Fruit fly (Drosophila melanogaster) whole organism, embryonic: ENCODE results near the gene CG17177.

Experiments used
- Awh ChIP-seq: fragments of 200-800 bp; sonication (Bioruptor generic); IDR thresholded peaks from 2 replicates; pipeline ENCODE4, ENCODE4 v1.3.6; 2022; ENCODE audit warnings: missing biosample characterization, missing genetic modification characterization
- B-H1 ChIP-seq: fragments of 200-800 bp; sonication (Bioruptor generic); IDR thresholded peaks from 3 replicates; pipeline ENCODE4 v1.3.6; 2022; ENCODE audit warnings: missing biosample characterization, missing genetic modification characterization
- Bdp1 ChIP-seq: fragments of 200-800 bp; sonication (Bioruptor generic); optimal IDR thresholded peaks from 3 replicates; lab custom pipeline; 2016; ENCODE audit warnings: missing biosample characterization, missing genetic modification characterization
- CG10321 ChIP-seq: fragments of 200-800 bp; sonication (Bioruptor generic); IDR thresholded peaks from 2 replicates; pipeline ENCODE4 v1.3.6; 2022; ENCODE audit warnings: missing biosample characterization, missing genetic modification characterization
- CG10543 ChIP-seq: fragments of 200-800 bp; sonication (Bioruptor generic); optimal IDR thresholded peaks from 3 replicates; lab custom pipeline; 2017; ENCODE audit warnings: missing biosample characterization, mild to moderate bottlenecking, missing genetic modification characterization, moderate library complexity
- CG12236 ChIP-seq: fragments of 200-800 bp; sonication (Bioruptor generic); optimal IDR thresholded peaks from 2 replicates; lab custom pipeline; 2016; ENCODE audit warnings: missing biosample characterization, missing genetic modification characterization
- CG13287 ChIP-seq: fragments of 200-800 bp; sonication (Bioruptor generic); IDR thresholded peaks from 2 replicates; pipeline ENCODE4 v1.3.6; 2022; ENCODE audit warnings: missing biosample characterization, missing genetic modification characterization; ENCODE audit not compliant: partially characterized antibody
- CG13894 ChIP-seq: fragments of 200-800 bp; sonication (Bioruptor generic); optimal IDR thresholded peaks from 3 replicates; lab custom pipeline; 2018; ENCODE audit warnings: missing biosample characterization, mild to moderate bottlenecking, missing genetic modification characterization, moderate library complexity
- CG17802 ChIP-seq: fragments of 200-800 bp; sonication (Bioruptor generic); optimal IDR thresholded peaks from 2 replicates; lab custom pipeline; 2018; ENCODE audit warnings: missing biosample characterization, mild to moderate bottlenecking, missing genetic modification characterization, moderate library complexity
- CG3726 ChIP-seq: fragments of 200-800 bp; sonication (Bioruptor generic); IDR thresholded peaks from 3 replicates; pipeline ENCODE4, ENCODE4 v1.3.6; 2022; ENCODE audit warnings: missing biosample characterization, missing genetic modification characterization
- CG3847 ChIP-seq: fragments of 200-800 bp; sonication (Bioruptor generic); IDR thresholded peaks from 2 replicates; pipeline ENCODE4 v1.3.6; 2022; ENCODE audit warnings: missing biosample characterization, missing genetic modification characterization
- CG7372 ChIP-seq: fragments of 200-800 bp; sonication (Bioruptor generic); IDR thresholded peaks from 2 replicates; pipeline ENCODE4 v1.3.6; 2022; ENCODE audit warnings: missing biosample characterization, missing genetic modification characterization
- CG8290 ChIP-seq, 3 experiments: fragments of 200-800 bp; sonication (Bioruptor generic); optimal IDR thresholded peaks; 2 replicates each; lab custom pipeline; 2016 to 2019; ENCODE audit warnings: missing biosample characterization in 3 of 3, missing genetic modification characterization in 3 of 3, mild to moderate bottlenecking in 2 of 3, moderate library complexity in 1 of 3
- CG9876 ChIP-seq: fragments of 200-800 bp; sonication (Bioruptor generic); optimal IDR thresholded peaks from 2 replicates; lab custom pipeline; 2016; ENCODE audit warnings: missing biosample characterization, missing genetic modification characterization
- CG9932 ChIP-seq: fragments of 200-800 bp; sonication (Bioruptor generic); IDR thresholded peaks from 2 replicates; pipeline ENCODE4 v1.3.6; 2022; ENCODE audit warnings: missing biosample characterization, missing genetic modification characterization
- Dbx ChIP-seq: fragments of 200-800 bp; sonication (Bioruptor generic); IDR thresholded peaks from 3 replicates; pipeline ENCODE4 v1.3.6; 2022; ENCODE audit warnings: missing biosample characterization, missing genetic modification characterization
- Dfd ChIP-seq, 2 experiments: fragments of >200 bp; optimal IDR thresholded peaks; 2 replicates each; lab custom pipeline; 2017; ENCODE audit warnings: missing biosample characterization in 2 of 2, missing genetic modification characterization in 2 of 2
- Ets65A ChIP-seq: fragments of 200-800 bp; sonication (Bioruptor generic); peaks from one replicate; lab custom pipeline; 2016; ENCODE audit warnings: missing biosample characterization, missing genetic modification characterization
- Hr78 ChIP-seq, 2 experiments: fragments of 200-800 bp in 1 of 2; fragments of >200 bp in 1 of 2; sonication (Bioruptor generic) in 1 of 2; optimal IDR thresholded peaks; 2 replicates each; lab custom pipeline; 2017 to 2019; ENCODE audit warnings: missing biosample characterization in 2 of 2, missing genetic modification characterization in 2 of 2, mild to moderate bottlenecking in 1 of 2, moderate library complexity in 1 of 2
- Neu2 ChIP-seq: fragments of 200-800 bp; sonication (Bioruptor generic); optimal IDR thresholded peaks from 3 replicates; lab custom pipeline; 2016; ENCODE audit warnings: missing biosample characterization, missing genetic modification characterization, borderline replicate concordance
- Optix ChIP-seq: fragments of 200-800 bp; sonication (Bioruptor generic); IDR thresholded peaks from 3 replicates; pipeline ENCODE4 v1.3.6; 2022; ENCODE audit warnings: missing biosample characterization, missing genetic modification characterization
- Side ChIP-seq: fragments of 200-800 bp; sonication (Bioruptor generic); optimal IDR thresholded peaks from 2 replicates; lab custom pipeline; 2016; ENCODE audit warnings: missing biosample characterization, missing genetic modification characterization
- Six4 ChIP-seq: fragments of 200-800 bp; sonication (Bioruptor generic); optimal IDR thresholded peaks from 2 replicates; lab custom pipeline; 2016; ENCODE audit warnings: missing biosample characterization, missing genetic modification characterization
- Spps ChIP-seq: fragments of 200-800 bp; sonication (Bioruptor generic); optimal IDR thresholded peaks from 2 replicates; lab custom pipeline; 2018; ENCODE audit warnings: missing biosample characterization, mild to moderate bottlenecking, missing genetic modification characterization
- TFAM ChIP-seq: fragments of 200-800 bp; sonication (Bioruptor generic); optimal IDR thresholded peaks from 2 replicates; lab custom pipeline; 2017; ENCODE audit warnings: missing biosample characterization, missing genetic modification characterization, inconsistent platforms
- Vsx1 ChIP-seq: fragments of 200-800 bp; sonication (Bioruptor generic); optimal IDR thresholded peaks from 2 replicates; lab custom pipeline; 2017; ENCODE audit warnings: missing biosample characterization, mild to moderate bottlenecking, missing genetic modification characterization, missing genetic modification reagents
- bab2 ChIP-seq: fragments of 200-800 bp; sonication (Bioruptor generic); optimal IDR thresholded peaks from 2 replicates; lab custom pipeline; 2016; ENCODE audit warnings: missing biosample characterization, missing genetic modification characterization
- bowl ChIP-seq: fragments of 200-800 bp; sonication (Bioruptor generic); IDR thresholded peaks from 2 replicates; pipeline ENCODE4 v1.3.6; 2022; ENCODE audit warnings: missing biosample characterization, missing genetic modification characterization
- caup ChIP-seq: fragments of 200-800 bp; sonication (Bioruptor generic); optimal IDR thresholded peaks from 3 replicates; lab custom pipeline; 2017; ENCODE audit warnings: missing biosample characterization, mild to moderate bottlenecking, missing genetic modification characterization, moderate library complexity; ENCODE audit not compliant: severe bottlenecking
- cwo ChIP-seq: fragments of 200-800 bp; sonication (Bioruptor generic); optimal IDR thresholded peaks from 3 replicates; lab custom pipeline; 2017; ENCODE audit warnings: missing biosample characterization, missing genetic modification characterization, mild to moderate bottlenecking, moderate library complexity, missing genetic modification reagents
- dmrt99B ChIP-seq: fragments of 200-800 bp; sonication (Bioruptor generic); optimal IDR thresholded peaks from 2 replicates; lab custom pipeline; 2018; ENCODE audit warnings: missing biosample characterization, mild to moderate bottlenecking, missing genetic modification characterization, moderate library complexity
- en ChIP-seq: fragments of 200-800 bp; sonication (Bioruptor generic); optimal IDR thresholded peaks from 2 replicates; lab custom pipeline; 2016; ENCODE audit warnings: missing biosample characterization, missing genetic modification characterization
- exex ChIP-seq: fragments of 200-800 bp; sonication (Bioruptor generic); optimal IDR thresholded peaks from 4 replicates; lab custom pipeline; 2018; ENCODE audit warnings: missing biosample characterization, mild to moderate bottlenecking, missing genetic modification characterization, moderate library complexity
- fru ChIP-seq: fragments of >200 bp; optimal IDR thresholded peaks from 2 replicates; lab custom pipeline; 2017
- gem ChIP-seq: fragments of 200-800 bp; sonication (Bioruptor generic); optimal IDR thresholded peaks from 2 replicates; lab custom pipeline; 2019; ENCODE audit warnings: missing biosample characterization, mild to moderate bottlenecking, missing genetic modification characterization, moderate library complexity
- h ChIP-seq: fragments of >200 bp; optimal IDR thresholded peaks from 2 replicates; lab custom pipeline; 2017
- lab ChIP-seq: fragments of 200-800 bp; sonication (Bioruptor generic); optimal IDR thresholded peaks from 3 replicates; lab custom pipeline; 2017; ENCODE audit warnings: missing biosample characterization, missing genetic modification characterization, mild to moderate bottlenecking, moderate library complexity, missing genetic modification reagents
- salm ChIP-seq: fragments of 200-800 bp; sonication (Bioruptor generic); optimal IDR thresholded peaks from 2 replicates; lab custom pipeline; 2018; ENCODE audit warnings: missing biosample characterization, mild to moderate bottlenecking, missing genetic modification characterization
- sens ChIP-seq: fragments of 200-800 bp; sonication (Bioruptor generic); peaks from one replicate; lab custom pipeline; 2016; ENCODE audit warnings: missing biosample characterization, missing genetic modification characterization
- seq ChIP-seq: fragments of 200-800 bp; sonication (Bioruptor generic); IDR thresholded peaks from 2 replicates; pipeline ENCODE4 v1.3.6; 2022; ENCODE audit warnings: missing biosample characterization, missing genetic modification characterization
- sob ChIP-seq: fragments of 200-800 bp; sonication (Bioruptor generic); IDR thresholded peaks from 2 replicates; pipeline ENCODE4 v1.3.6; 2022; ENCODE audit warnings: missing biosample characterization, missing genetic modification characterization
- trh ChIP-seq: fragments of 200-800 bp; sonication (Bioruptor generic); optimal IDR thresholded peaks from 2 replicates; lab custom pipeline; 2016; ENCODE audit warnings: missing biosample characterization, missing genetic modification characterization
- ttk ChIP-seq: fragments of 200-800 bp; sonication (Bioruptor generic); IDR thresholded peaks from 2 replicates; pipeline ENCODE4 v2.1.2; 2022; ENCODE audit warnings: missing biosample characterization, missing genetic modification characterization
- unpg ChIP-seq: fragments of 200-800 bp; sonication (Bioruptor generic); optimal IDR thresholded peaks from 3 replicates; lab custom pipeline; 2018; ENCODE audit warnings: missing biosample characterization, mild to moderate bottlenecking, missing genetic modification characterization, moderate library complexity
- vvl ChIP-seq: fragments of 200-800 bp; sonication (Bioruptor generic); IDR thresholded peaks from 2 replicates; pipeline ENCODE4 v1.3.6; 2022; ENCODE audit warnings: missing biosample characterization, missing genetic modification characterization
- wdn ChIP-seq: fragments of 200-800 bp; sonication (Bioruptor generic); IDR thresholded peaks from 2 replicates; pipeline ENCODE4 v1.3.6; 2022; ENCODE audit warnings: missing biosample characterization, missing genetic modification characterization
- zen ChIP-seq: fragments of 200-800 bp; sonication (Bioruptor generic); optimal IDR thresholded peaks from 3 replicates; lab custom pipeline; 2018; ENCODE audit warnings: missing biosample characterization, mild to moderate bottlenecking, missing genetic modification characterization, moderate library complexity

Gene CG17177

DNA sequence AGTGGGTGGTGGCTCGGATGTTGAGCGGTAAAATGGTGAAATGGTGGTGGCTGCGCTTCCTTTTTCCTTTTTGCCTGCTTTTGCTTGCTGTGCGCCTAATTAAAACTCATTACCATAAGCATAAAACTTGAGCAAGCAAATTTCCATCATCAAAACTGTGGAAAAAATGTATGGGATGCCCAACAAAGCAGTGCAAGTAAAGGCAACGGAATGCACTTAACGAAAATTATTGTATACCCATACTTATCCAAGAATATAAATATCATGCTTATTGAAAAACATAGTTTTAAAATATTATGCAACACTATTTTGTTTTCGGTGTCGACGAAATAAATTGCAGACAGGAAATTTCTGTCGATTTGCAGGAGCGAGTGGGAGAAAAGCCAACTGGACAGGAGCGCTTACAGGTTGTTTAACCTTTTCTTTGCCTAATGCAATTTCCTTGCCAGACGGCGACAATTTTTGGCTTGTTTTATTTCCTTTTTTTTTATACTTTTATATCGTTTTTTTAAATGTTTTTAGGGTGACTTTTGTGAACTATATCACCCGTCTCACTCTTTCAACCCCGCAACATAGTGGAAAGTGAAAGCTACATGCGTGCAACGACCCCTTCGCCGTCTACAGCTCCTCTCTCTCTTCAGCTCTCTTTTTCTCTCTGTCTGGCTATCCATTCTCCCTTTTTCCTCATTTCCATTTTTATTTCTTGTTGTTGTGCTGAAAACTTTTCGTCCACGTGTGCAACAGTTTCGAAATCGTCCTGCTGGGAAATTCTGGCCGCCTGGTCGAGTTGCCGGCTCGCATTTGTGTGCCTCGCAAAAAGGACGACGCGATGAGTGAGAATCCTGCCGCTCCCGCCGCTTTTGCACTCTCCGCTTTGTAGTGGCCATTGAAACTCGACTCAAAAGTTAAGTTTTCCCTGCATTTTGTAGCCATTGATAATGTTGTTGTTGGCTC lies 41.2 kb downstream of the CG17177 start (continued):
- TF ChIP-seq gem (tag; lab: Kevin White, UChicago) (peak; percentile 48), CG13287 (peak; percentile 16; the same call in 1 of the 2 replicates), unpg (peak; percentile 9), TFAM (GFP tag; lab: Kevin White, UChicago) (no peak), vvl (peak; percentile 74; the same call in 1 of the 2 replicates), seq (GFP tag; lab: Robert Waterston, UW) (peak; percentile 24; the same call in 1 of the 2 replicates), B-H1 (GFP tag; lab: Robert Waterston, UW) (no peak), cwo (GFP tag; lab: Kevin White, UChicago) (no peak)

DNA sequence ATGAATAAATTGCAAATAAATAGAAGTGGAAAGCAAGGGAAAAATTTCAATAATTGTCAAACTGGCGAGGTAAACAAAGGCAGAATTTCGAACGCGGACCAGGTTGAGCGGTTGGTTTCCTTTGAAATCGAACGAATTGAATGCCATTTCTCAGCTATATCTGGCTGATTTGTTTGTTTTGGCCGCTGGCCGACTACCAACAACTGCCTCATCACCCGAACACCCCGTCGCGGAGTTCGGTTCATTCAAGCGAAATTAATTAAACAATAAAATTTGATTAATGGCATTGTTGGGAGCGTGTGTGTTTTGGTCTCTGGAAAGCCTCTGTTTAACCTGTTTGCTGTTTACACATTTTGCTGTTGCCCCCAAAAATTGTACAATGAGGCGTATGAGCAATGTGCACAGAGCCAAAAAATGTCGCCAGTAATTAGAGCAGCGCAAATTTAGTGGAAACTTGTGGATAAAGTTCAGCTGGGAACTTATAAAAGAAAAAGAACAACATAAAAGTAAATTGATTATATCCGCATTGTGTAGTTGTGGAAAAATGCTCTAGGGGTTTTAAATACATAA lies 43.9 kb downstream of the CG17177 start:
- TF ChIP-seq CG17802 (tag; lab: Kevin White, UChicago) (no peak), CG3726 (GFP tag; lab: Robert Waterston, UW) (no peak), lab (GFP tag; lab: Kevin White, UChicago) (peak; percentile 69), Six4 (no peak), CG3847 (GFP tag; lab: Robert Waterston, UW) (no peak), Ets65A (GFP tag; lab: Kevin White, UChicago) (peak; percentile 58), wdn (GFP tag; lab: Robert Waterston, UW) (no peak), trh (GFP tag; lab: Kevin White, UChicago) (no peak), CG10321 (GFP tag; lab: Robert Waterston, UW) (no peak), bab2 (GFP tag; lab: Kevin White, UChicago) (no peak), sens (GFP tag; lab: Kevin White, UChicago) (peak; percentile 47), TFAM (GFP tag; lab: Kevin White, UChicago) (no peak), CG12236 (no peak), salm (tag; lab: Kevin White, UChicago) (no peak), Vsx1 (no peak), vvl (0 out of 2 replicates have a peak, but pooled peaks have one; percentile 14), Dbx (0 out of 3 replicates have a peak, but pooled peaks have one; percentile 45), h (lab: Kevin White, UChicago) (no peak), CG8290 (GFP tag; optimal IDR thresholded peaks at IDR 0.05; lab: Kevin White, UChicago) (no peak), CG8290 (tag; optimal IDR thresholded peaks at IDR 0.05; lab: Kevin White, UChicago) (peak in 1 of 2 experiments; percentile 20), Neu2 (GFP tag; lab: Kevin White, UChicago) (no peak), Optix (GFP tag; lab: Robert Waterston, UW) (no peak), Spps (no peak), CG10543 (no peak), zen (no peak), Bdp1 (no peak), caup (peak; percentile 13), exex (no peak), CG13894 (tag; lab: Kevin White, UChicago) (peak; percentile 51), bowl (GFP tag; lab: Robert Waterston, UW) (no peak), Hr78 (GFP tag; optimal IDR thresholded peaks at IDR 0.05; lab: Kevin White, UChicago) (no peak), ttk (GFP tag; lab: Robert Waterston, UW) (no peak), CG7372 (GFP tag; lab: Robert Waterston, UW) (0 out of 2 replicates have a peak, but pooled peaks have one; percentile 15), Side (GFP tag; lab: Kevin White, UChicago) (no peak), sob (GFP tag; lab: Robert Waterston, UW) (no peak), dmrt99B (tag; lab: Kevin White, UChicago) (peak; percentile 7), fru (lab: Kevin White, UChicago) (no peak), CG9876 (GFP tag; lab: Kevin White, UChicago) (no peak), Dfd (GFP tag; optimal IDR thresholded peaks at IDR 0.05; lab: Kevin White, UChicago) (no peak), en (GFP tag; lab: Kevin White, UChicago) (no peak), Awh (peak; percentile 85), CG9932 (GFP tag; lab: Robert Waterston, UW) (no peak)
